Worm (Caenorhabditis elegans): ENCODE results near the gene fkh-3.

Gene fkh-3

DNA sequence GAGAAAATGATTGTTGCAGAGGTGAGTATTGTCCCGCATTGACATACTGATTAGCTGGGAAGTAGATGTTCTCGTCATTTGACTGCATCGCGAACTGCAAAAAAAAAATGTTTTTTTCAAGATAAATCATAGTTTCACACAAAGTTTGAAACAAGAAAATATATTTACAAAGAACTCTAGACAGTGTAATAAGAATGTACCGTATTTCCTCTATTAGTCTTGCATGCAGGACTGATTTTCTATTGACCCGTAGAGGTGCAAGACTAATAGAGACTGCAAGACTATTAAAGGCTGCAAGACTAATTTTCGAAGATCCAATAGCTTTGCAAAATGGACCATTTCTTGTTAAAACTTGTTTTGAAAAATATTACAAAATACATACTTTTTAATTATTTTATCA lies at the start of gene fkh-3:
fkh-3 (minus strand) TSS at position 101 of the 400 bp plus-strand sequence.
- TF ChIP-seq php-3 (GFP tag; IDR thresholded peaks at IDR 0.05) (no peak), tag-97 (GFP tag; IDR thresholded peaks at IDR 0.05) (no peak), ztf-11 (tag; optimal IDR thresholded peaks at IDR 0.05) (no peak), set-16 (GFP tag; IDR thresholded peaks at IDR 0.05) (no peak), pha-4 (GFP tag; IDR thresholded peaks at IDR 0.05) (no peak), pha-4 (tag; optimal IDR thresholded peaks at IDR 0.05) (no peak), lim-7 (GFP tag; IDR thresholded peaks at IDR 0.05) (no peak), nhr-6 (tag; optimal IDR thresholded peaks at IDR 0.05) (no peak), ceh-82 (tag; optimal IDR thresholded peaks at IDR 0.05) (no peak), aha-1 (tag) (peak; percentile 27)

DNA sequence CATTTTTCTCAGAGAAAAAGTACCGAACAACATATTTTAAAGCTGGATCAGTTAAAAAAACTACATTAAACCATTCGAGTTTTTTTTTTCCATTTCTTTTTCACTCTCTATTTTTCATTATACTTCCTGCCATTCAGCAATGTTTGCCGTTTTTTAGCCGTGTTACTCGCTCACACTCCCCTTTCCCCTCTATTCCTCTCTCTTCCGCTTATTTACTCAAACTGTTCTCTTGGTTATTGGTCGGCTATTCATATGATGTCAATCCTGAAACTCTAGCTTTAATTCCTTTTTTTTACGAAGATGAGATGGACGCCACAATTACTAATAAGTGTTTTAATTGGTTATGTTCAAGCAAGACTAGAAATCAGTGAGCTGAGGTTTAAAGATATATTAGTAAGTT lies 48.6 kb upstream of the fkh-3 start, which contains the start of gene tre-4:
tre-4 (plus strand) TSS at position 301 of the 400 bp plus-strand sequence.
- TF ChIP-seq madf-5 (GFP tag; IDR thresholded peaks at IDR 0.05) (no peak), ZK546.5 (tag; optimal IDR thresholded peaks at IDR 0.05) (no peak), ZK337.2 (GFP tag; IDR thresholded peaks at IDR 0.05) (no peak), zfp-2 (tag; optimal IDR thresholded peaks at IDR 0.05) (no peak), daf-19 (GFP tag; conservative IDR thresholded peaks at IDR 0.05) (no peak), ces-1 (GFP tag; optimal IDR thresholded peaks at IDR 0.05) (no peak), fkh-10 (GFP tag; optimal IDR thresholded peaks at IDR 0.05) (no peak), hlh-30 (tag; optimal IDR thresholded peaks at IDR 0.05; ENCODE audit: insufficient read depth) (no peak), nhr-48 (tag; optimal IDR thresholded peaks at IDR 0.05) (no peak), cey-2 (tag; optimal IDR thresholded peaks at IDR 0.05; ENCODE audit: borderline replicate concordance, insufficient read depth) (no peak), ztf-11 (tag; optimal IDR thresholded peaks at IDR 0.05) (no peak), set-16 (GFP tag; IDR thresholded peaks at IDR 0.05) (no peak), unc-130 (GFP tag; optimal IDR thresholded peaks at IDR 0.05) (no peak), snpc-1.2 (GFP tag; IDR thresholded peaks at IDR 0.05) (no peak)

DNA sequence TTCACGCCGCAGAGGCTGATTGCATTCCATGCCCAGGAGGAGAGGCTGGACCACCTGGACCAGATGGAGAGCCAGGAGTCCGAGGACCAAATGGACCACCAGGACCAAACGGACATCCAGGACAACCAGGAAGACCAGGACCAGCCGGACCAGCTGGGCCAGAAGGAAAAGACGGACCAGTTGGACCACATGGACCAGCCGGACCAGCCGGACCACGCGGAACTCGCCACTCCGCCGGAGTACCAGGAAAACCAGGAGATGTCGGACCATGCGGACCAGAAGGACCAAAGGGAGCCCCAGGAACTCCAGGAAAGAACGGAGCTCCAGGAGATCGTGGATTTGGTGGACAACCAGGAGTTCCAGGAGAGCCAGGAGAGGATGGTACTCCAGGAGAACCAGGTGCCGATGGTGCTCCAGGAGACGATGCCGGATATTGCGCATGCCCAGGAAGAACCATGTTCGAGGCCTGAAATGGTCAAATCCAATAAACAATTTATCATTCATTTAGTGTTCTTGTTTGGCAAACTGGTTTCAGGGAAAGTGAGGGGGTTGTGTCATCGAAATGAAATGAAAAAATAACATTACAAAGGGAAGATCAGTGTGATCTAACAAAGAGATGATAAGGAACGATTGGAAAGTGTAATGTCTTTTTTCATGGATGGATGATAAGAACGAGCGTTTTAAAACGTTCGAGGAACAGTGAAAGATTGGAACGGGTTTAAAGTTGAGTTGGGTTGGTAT lies 46.8 kb upstream of the fkh-3 start:
- peak; percentile 18 for TF ChIP-seq jun-1 (tag; optimal IDR thresholded peaks at IDR 0.05)
- peak; percentile 11; the same call in 1 of the 2 replicates for TF ChIP-seq dmd-6 (GFP tag; IDR thresholded peaks at IDR 0.05)
- TF ChIP-seq lir-3 (tag; optimal IDR thresholded peaks at IDR 0.05) = no peak
- TF ChIP-seq madf-5 (GFP tag; IDR thresholded peaks at IDR 0.05) = 0 out of 4 replicates have a peak, but pooled peaks of 1 of the 2 experiments have one; percentile 43
- TF ChIP-seq unc-62 (GFP tag; optimal IDR thresholded peaks at IDR 0.05 in 1 of 2) = peak in 1 of 2 experiments; percentile 46
- TF ChIP-seq unc-62 (tag; optimal IDR thresholded peaks at IDR 0.05) = no peak
- TF ChIP-seq nhr-28 (tag; optimal IDR thresholded peaks at IDR 0.05) = peak; percentile 42
- TF ChIP-seq php-3 (GFP tag; IDR thresholded peaks at IDR 0.05) = 0 out of 2 replicates have a peak, but pooled peaks have one; percentile 9
- peak; percentile 96 for TF ChIP-seq set-16 (GFP tag; IDR thresholded peaks at IDR 0.05)
- TF ChIP-seq dpl-1 (GFP tag; optimal IDR thresholded peaks at IDR 0.05) = no peak
- TF ChIP-seq hlh-11 (tag; optimal IDR thresholded peaks at IDR 0.05) = peak; percentile 15

DNA sequence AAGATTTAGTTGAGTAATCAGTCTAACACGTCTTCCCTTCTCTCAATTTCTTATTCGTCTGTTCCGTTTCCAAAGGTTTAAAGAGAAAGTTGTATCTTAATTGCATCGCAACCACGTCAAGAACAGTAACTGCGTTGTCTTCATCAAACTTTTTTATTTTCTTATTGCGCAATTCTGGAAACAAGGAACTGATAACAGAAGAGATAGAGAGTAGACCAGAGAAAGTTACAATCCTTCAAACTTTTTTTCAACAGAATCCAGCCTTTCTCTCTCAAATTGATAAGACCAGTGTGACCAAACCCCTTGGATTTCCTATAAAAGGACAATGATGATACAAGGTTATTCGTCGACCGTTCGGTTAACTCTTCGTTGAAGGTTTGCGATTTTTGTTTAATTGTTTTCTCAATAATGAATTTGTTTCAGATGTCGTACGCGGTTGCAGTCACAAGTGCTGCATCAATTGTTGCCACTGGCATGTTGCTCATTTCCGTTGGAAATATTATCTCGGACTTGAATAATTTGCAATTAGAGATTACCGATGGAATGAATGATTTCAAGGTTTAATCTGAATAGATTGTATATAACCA lies 45.9 kb upstream of the fkh-3 start, which contains the start of gene col-184:
col-184 (plus strand) TSS at position 409 of the 587 bp plus-strand sequence.
- TF ChIP-seq F49E8.2 (tag; optimal IDR thresholded peaks at IDR 0.05; ENCODE audit: borderline replicate concordance) (no peak), spr-1 (tag; optimal IDR thresholded peaks at IDR 0.05) (no peak), nhr-28 (tag; optimal IDR thresholded peaks at IDR 0.05) (peak; percentile 37), mdl-1 (tag; optimal IDR thresholded peaks at IDR 0.05) (no peak), unc-62 (GFP tag; optimal IDR thresholded peaks at IDR 0.05 in 1 of 2) (peak in 1 of 2 experiments; percentile 94), unc-62 (tag; optimal IDR thresholded peaks at IDR 0.05) (no peak), dmd-6 (GFP tag; IDR thresholded peaks at IDR 0.05) (peak; percentile 28; the same call in 1 of the 2 replicates), lin-13 (GFP tag; optimal IDR thresholded peaks at IDR 0.05) (no peak), ceh-20 (GFP tag; IDR thresholded peaks at IDR 0.05) (0 out of 2 replicates have a peak, but pooled peaks have one; percentile 31), php-3 (GFP tag; IDR thresholded peaks at IDR 0.05) (no peak), tra-1 (GFP tag; IDR thresholded peaks at IDR 0.05) (no peak), arid-1 (GFP tag; conservative IDR thresholded peaks at IDR 0.05) (no peak)

Data from whole organism, L4 larva.